Worm (Caenorhabditis elegans): ENCODE results near the gene Y6G8.5.

DNA sequence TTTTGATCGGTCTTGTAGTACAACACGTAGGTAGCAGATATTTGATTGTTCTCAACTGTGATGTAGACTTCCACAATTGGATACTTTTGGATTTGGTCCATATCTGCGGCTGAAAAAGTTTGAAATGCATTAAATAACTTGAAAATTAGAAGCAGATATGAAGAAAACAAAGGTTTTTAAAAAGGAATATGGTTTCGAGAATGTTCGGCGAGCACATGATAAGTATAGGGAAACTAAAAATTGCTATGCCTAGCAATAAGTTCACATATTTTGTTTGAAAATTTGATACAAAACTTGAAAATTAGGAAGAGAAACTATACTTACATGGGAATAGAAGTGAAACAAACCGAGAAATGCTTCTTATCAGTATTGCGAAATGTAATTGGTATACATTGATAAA is at the start of gene Y6G8.5:
- TF ChIP-seq set-16 (GFP tag; IDR thresholded peaks at IDR 0.05) (no peak), lin-29 (GFP tag; IDR thresholded peaks at IDR 0.05) (no peak), ces-1 (GFP tag; optimal IDR thresholded peaks at IDR 0.05) (no peak)

All from whole organism, L4 larva.